Fruit fly (Drosophila melanogaster) whole organism, embryonic: Measurements from ENCODE around the gene CG1983.

Experiments used
- Abd-B ChIP-seq: fragments of 200-800 bp; sonication (Bioruptor generic); optimal IDR thresholded peaks from 2 replicates; lab custom pipeline; 2018; ENCODE audit warnings: missing biosample characterization, mild to moderate bottlenecking, missing genetic modification characterization, moderate library complexity
- CG18262 ChIP-seq: fragments of 200-800 bp; optimal IDR thresholded peaks from 3 replicates; lab custom pipeline; 2019; ENCODE audit warnings: missing biosample characterization, mild to moderate bottlenecking, missing genetic modification characterization, moderate library complexity
- HLH54F ChIP-seq: fragments of 200-800 bp; sonication (Bioruptor generic); optimal IDR thresholded peaks from 3 replicates; lab custom pipeline; 2016; ENCODE audit warnings: missing biosample characterization, missing genetic modification characterization
- Mrtf ChIP-seq: fragments of 200-800 bp; sonication (Bioruptor generic); IDR thresholded peaks from 3 replicates; pipeline ENCODE4 v1.3.6; 2022; ENCODE audit warnings: missing biosample characterization, missing genetic modification characterization
- lov ChIP-seq, 2 experiments: fragments of 200-800 bp in 1 of 2; fragments of >200 bp in 1 of 2; sonication (Bioruptor generic) in 1 of 2; IDR thresholded peaks in 1 of 2; optimal IDR thresholded peaks in 1 of 2; 2 replicates in 1 of 2; 3 replicates in 1 of 2; pipeline versions ENCODE4 v1.3.6 to Lab custom; 2017 to 2022; ENCODE audit warnings: missing biosample characterization in 1 of 2, missing genetic modification characterization in 1 of 2

DNA sequence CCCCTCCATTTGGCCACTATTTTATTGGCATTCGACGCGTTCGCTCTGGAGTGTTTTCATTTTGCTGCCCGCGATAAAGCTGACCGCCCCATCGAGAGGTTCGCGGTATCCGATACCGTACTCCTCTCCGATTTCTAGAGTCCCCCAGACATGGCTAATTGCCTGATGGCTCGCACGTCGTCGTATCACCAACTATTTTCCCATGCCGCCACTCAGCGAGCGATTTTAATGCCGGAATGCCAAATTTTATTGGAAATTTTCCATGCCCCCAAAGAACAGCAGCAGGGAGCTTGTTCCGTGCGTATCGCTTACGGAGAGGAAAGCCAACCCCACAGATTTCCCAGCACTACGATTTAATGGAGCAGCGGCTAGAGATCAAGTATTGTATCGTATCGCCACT is 23.6 kb upstream of the CG1983 start:
- TF ChIP-seq HLH54F (no peak), Mrtf (GFP tag; lab: Robert Waterston, UW) (no peak), lov (optimal IDR thresholded peaks at IDR 0.05; lab: Kevin White, UChicago) (no peak), lov (GFP tag; IDR thresholded peaks at IDR 0.05; lab: Robert Waterston, UW) (no peak), Abd-B (GFP tag; lab: Kevin White, UChicago) (no peak), CG18262 (tag; lab: Kevin White, UChicago) (no peak)
